Fruit fly (Drosophila melanogaster) whole organism, embryonic: ENCODE measurements around the gene dmrt93B.

ENCODE experiments used
- BEAF-32 ChIP-seq: fragments of 200-800 bp; sonication (Bioruptor generic); optimal IDR thresholded peaks from 3 replicates; lab custom pipeline; 2017; ENCODE audit warnings: missing biosample characterization, missing genetic modification characterization, mild to moderate bottlenecking, moderate library complexity, missing genetic modification reagents
- CG10267 ChIP-seq: fragments of 200-800 bp; sonication (Bioruptor generic); optimal IDR thresholded peaks from 2 replicates; lab custom pipeline; 2018; ENCODE audit warnings: missing biosample characterization, mild to moderate bottlenecking, missing genetic modification characterization, moderate library complexity
- CG11093 ChIP-seq: fragments of 200-800 bp; sonication (Bioruptor generic); IDR thresholded peaks from 3 replicates; pipeline ENCODE4 v1.3.6; 2022; ENCODE audit warnings: missing biosample characterization, missing genetic modification characterization
- CG11398 ChIP-seq: fragments of 200-800 bp; sonication (Bioruptor generic); optimal IDR thresholded peaks from 2 replicates; lab custom pipeline; 2016; ENCODE audit warnings: missing biosample characterization, missing genetic modification characterization
- CG11560 ChIP-seq: fragments of 200-800 bp; sonication (Bioruptor generic); IDR thresholded peaks from 3 replicates; pipeline ENCODE4 v1.3.6; 2022; ENCODE audit warnings: missing biosample characterization, missing genetic modification characterization
- CG12299 ChIP-seq: fragments of 200-800 bp; sonication (Bioruptor generic); optimal IDR thresholded peaks from 2 replicates; lab custom pipeline; 2018; ENCODE audit warnings: missing biosample characterization, mild to moderate bottlenecking, missing genetic modification characterization
- CG13123 ChIP-seq: fragments of 200-800 bp; sonication (Bioruptor generic); optimal IDR thresholded peaks from 2 replicates; lab custom pipeline; 2016; ENCODE audit warnings: missing biosample characterization, missing genetic modification characterization
- CG13296 ChIP-seq: fragments of 200-800 bp; sonication (Bioruptor generic); optimal IDR thresholded peaks from 3 replicates; lab custom pipeline; 2018; ENCODE audit warnings: missing biosample characterization, mild to moderate bottlenecking, missing genetic modification characterization
- CG1603 ChIP-seq: fragments of 200-800 bp; sonication (Bioruptor generic); optimal IDR thresholded peaks from 2 replicates; lab custom pipeline; 2019; ENCODE audit warnings: missing biosample characterization, mild to moderate bottlenecking, missing genetic modification characterization, moderate library complexity
- CG1647 ChIP-seq: fragments of 200-800 bp; sonication (Bioruptor generic); optimal IDR thresholded peaks from 3 replicates; lab custom pipeline; 2016; ENCODE audit warnings: missing biosample characterization, missing genetic modification characterization
- CG16813 ChIP-seq: fragments of 200-800 bp; sonication (Bioruptor generic); IDR thresholded peaks from 3 replicates; pipeline ENCODE4 v1.3.6; 2022; ENCODE audit warnings: missing biosample characterization, missing genetic modification characterization; ENCODE audit not compliant: partially characterized antibody
- CG17359 ChIP-seq: fragments of 200-800 bp; sonication (Bioruptor generic); optimal IDR thresholded peaks from 3 replicates; lab custom pipeline; 2018; ENCODE audit warnings: missing biosample characterization, mild to moderate bottlenecking, missing genetic modification characterization, moderate library complexity
- CG17385 ChIP-seq: fragments of 200-800 bp; sonication (Bioruptor generic); optimal IDR thresholded peaks from 3 replicates; lab custom pipeline; 2018; ENCODE audit warnings: missing biosample characterization, mild to moderate bottlenecking, missing genetic modification characterization
- CG32772 ChIP-seq: fragments of 200-800 bp; sonication (Bioruptor generic); IDR thresholded peaks from 2 replicates; pipeline ENCODE4 v1.3.6; 2022; ENCODE audit warnings: missing biosample characterization, missing genetic modification characterization
- CG34422 ChIP-seq: fragments of 200-800 bp; sonication (Bioruptor generic); IDR thresholded peaks from 3 replicates; pipeline ENCODE4 v1.3.6; 2022; ENCODE audit warnings: missing biosample characterization, missing genetic modification characterization
- CG3838 ChIP-seq: fragments of 200-800 bp; sonication (Bioruptor generic); optimal IDR thresholded peaks from 3 replicates; lab custom pipeline; 2016; ENCODE audit warnings: missing biosample characterization, missing genetic modification characterization
- CG4854 ChIP-seq: fragments of 200-800 bp; sonication (Bioruptor generic); optimal IDR thresholded peaks from 2 replicates; lab custom pipeline; 2016; ENCODE audit warnings: missing biosample characterization, missing genetic modification characterization, inconsistent platforms
- CG7357 ChIP-seq: fragments of 200-800 bp; sonication (Bioruptor generic); IDR thresholded peaks from 3 replicates; pipeline ENCODE4 v1.3.6; 2022; ENCODE audit warnings: missing biosample characterization, missing genetic modification characterization
- CG7987 ChIP-seq: fragments of 200-800 bp; sonication (Bioruptor generic); optimal IDR thresholded peaks from 2 replicates; lab custom pipeline; 2018; ENCODE audit warnings: missing biosample characterization, mild to moderate bottlenecking, missing genetic modification characterization, moderate library complexity
- Ets65A ChIP-seq: fragments of 200-800 bp; sonication (Bioruptor generic); peaks from one replicate; lab custom pipeline; 2016; ENCODE audit warnings: missing biosample characterization, missing genetic modification characterization
- GATAe ChIP-seq: fragments of 200-800 bp; sonication (Bioruptor generic); conservative IDR thresholded peaks from 2 replicates; pipeline ENCODE4 v1.3.6; 2022; ENCODE audit warnings: missing biosample characterization, missing genetic modification characterization
- HmgD ChIP-seq: fragments of 200-800 bp; sonication (Bioruptor generic); optimal IDR thresholded peaks from 3 replicates; lab custom pipeline; 2016; ENCODE audit warnings: missing biosample characterization, missing genetic modification characterization
- Hsf ChIP-seq: fragments of 200-800 bp; sonication (Bioruptor generic); optimal IDR thresholded peaks from 3 replicates; lab custom pipeline; 2016; ENCODE audit warnings: missing biosample characterization, missing genetic modification characterization
- Oaz ChIP-seq: fragments of 200-800 bp; sonication (Bioruptor generic); IDR thresholded peaks from 2 replicates; pipeline ENCODE4 v1.3.6; 2022; ENCODE audit warnings: missing biosample characterization, missing genetic modification characterization
- Opbp ChIP-seq: fragments of 200-800 bp; sonication (Bioruptor generic); IDR thresholded peaks from 3 replicates; pipeline ENCODE4 v1.3.6; 2022; ENCODE audit warnings: missing biosample characterization, missing genetic modification characterization; ENCODE audit not compliant: partially characterized antibody
- Poxn ChIP-seq: fragments of 200-800 bp; sonication (Bioruptor generic); IDR thresholded peaks from 2 replicates; pipeline ENCODE4 v1.3.6; 2022; ENCODE audit warnings: missing biosample characterization, missing genetic modification characterization
- Side ChIP-seq: fragments of 200-800 bp; sonication (Bioruptor generic); optimal IDR thresholded peaks from 2 replicates; lab custom pipeline; 2016; ENCODE audit warnings: missing biosample characterization, missing genetic modification characterization
- Sry-δ ChIP-seq: fragments of 200-800 bp; sonication (Bioruptor generic); optimal IDR thresholded peaks from 2 replicates; lab custom pipeline; 2016; ENCODE audit warnings: missing biosample characterization, missing genetic modification characterization
- aop ChIP-seq: fragments of 200-800 bp; sonication (Bioruptor generic); IDR thresholded peaks from 2 replicates; pipeline ENCODE4 v1.3.6; 2022; ENCODE audit warnings: missing biosample characterization, missing genetic modification characterization
- ase ChIP-seq: fragments of 200-800 bp; sonication (Bioruptor generic); IDR thresholded peaks from 3 replicates; pipeline ENCODE4 v1.3.6; 2022; ENCODE audit warnings: missing biosample characterization, missing genetic modification characterization
- ash1 ChIP-seq: fragments of 200-800 bp; sonication (Bioruptor generic); optimal IDR thresholded peaks from 2 replicates; lab custom pipeline; 2018; ENCODE audit warnings: missing biosample characterization, mild to moderate bottlenecking, missing genetic modification characterization
- bowl ChIP-seq: fragments of 200-800 bp; sonication (Bioruptor generic); IDR thresholded peaks from 2 replicates; pipeline ENCODE4 v1.3.6; 2022; ENCODE audit warnings: missing biosample characterization, missing genetic modification characterization
- chinmo ChIP-seq: fragments of 200-800 bp; sonication (Bioruptor generic); IDR thresholded peaks from 4 replicates; pipeline ENCODE4 v1.3.6; 2022; ENCODE audit warnings: missing biosample characterization, missing genetic modification characterization; ENCODE audit not compliant: partially characterized antibody
- eyg ChIP-seq: fragments of 200-800 bp; sonication (Bioruptor generic); optimal IDR thresholded peaks from 3 replicates; lab custom pipeline; 2016; ENCODE audit warnings: missing biosample characterization, missing genetic modification characterization
- fru ChIP-seq: fragments of >200 bp; optimal IDR thresholded peaks from 2 replicates; lab custom pipeline; 2017
- gem ChIP-seq: fragments of 200-800 bp; sonication (Bioruptor generic); optimal IDR thresholded peaks from 2 replicates; lab custom pipeline; 2019; ENCODE audit warnings: missing biosample characterization, mild to moderate bottlenecking, missing genetic modification characterization, moderate library complexity
- hkb ChIP-seq, 2 experiments: fragments of 200-800 bp in 1 of 2; fragments of >200 bp in 1 of 2; sonication (Bioruptor generic) in 1 of 2; IDR thresholded peaks in 1 of 2; optimal IDR thresholded peaks in 1 of 2; 2 replicates each; pipeline versions ENCODE4 v1.3.6 to Lab custom; 2017 to 2022; ENCODE audit warnings: missing biosample characterization in 1 of 2, missing genetic modification characterization in 1 of 2
- ken ChIP-seq: fragments of 200-800 bp; sonication (Bioruptor generic); IDR thresholded peaks from 3 replicates; pipeline ENCODE4 v1.3.6; 2022; ENCODE audit warnings: missing biosample characterization, missing genetic modification characterization
- mam ChIP-seq: fragments of 200-800 bp; sonication (Bioruptor generic); optimal IDR thresholded peaks from 3 replicates; lab custom pipeline; 2016; ENCODE audit warnings: missing biosample characterization, missing genetic modification characterization
- nau ChIP-seq: fragments of 200-800 bp; sonication (Bioruptor generic); optimal IDR thresholded peaks from 3 replicates; lab custom pipeline; 2017; ENCODE audit warnings: missing biosample characterization, mild to moderate bottlenecking, missing genetic modification characterization, missing genetic modification reagents
- peb ChIP-seq: fragments of 200-800 bp; sonication (Bioruptor generic); IDR thresholded peaks from 2 replicates; pipeline ENCODE4 v1.3.6; 2022; ENCODE audit warnings: missing biosample characterization, missing genetic modification characterization
- psq ChIP-seq: fragments of 200-800 bp; sonication (Bioruptor generic); optimal IDR thresholded peaks from 2 replicates; lab custom pipeline; 2017; ENCODE audit warnings: missing biosample characterization, missing genetic modification characterization
- sens ChIP-seq: fragments of 200-800 bp; sonication (Bioruptor generic); peaks from one replicate; lab custom pipeline; 2016; ENCODE audit warnings: missing biosample characterization, missing genetic modification characterization
- so ChIP-seq: fragments of 200-800 bp; sonication (Bioruptor generic); IDR thresholded peaks from 3 replicates; pipeline ENCODE4 v1.3.6; 2022; ENCODE audit warnings: missing biosample characterization, missing genetic modification characterization
- sqz ChIP-seq: fragments of 200-800 bp; sonication (Bioruptor generic); optimal IDR thresholded peaks from 3 replicates; lab custom pipeline; 2018; ENCODE audit warnings: missing biosample characterization, mild to moderate bottlenecking, missing genetic modification characterization
- sr ChIP-seq: fragments of 200-800 bp; sonication (Bioruptor generic); IDR thresholded peaks from 3 replicates; pipeline ENCODE4 v1.3.6; 2022; ENCODE audit warnings: missing biosample characterization, missing genetic modification characterization
- trem ChIP-seq: fragments of 200-800 bp; optimal IDR thresholded peaks from 3 replicates; lab custom pipeline; 2019; ENCODE audit warnings: missing biosample characterization, mild to moderate bottlenecking, missing genetic modification characterization, moderate library complexity
- vfl ChIP-seq: fragments of 200-800 bp; sonication (Bioruptor generic); optimal IDR thresholded peaks from 2 replicates; lab custom pipeline; 2016; ENCODE audit warnings: missing biosample characterization, missing genetic modification characterization
- z ChIP-seq: fragments of 200-800 bp; sonication (Bioruptor generic); IDR thresholded peaks from 3 replicates; pipeline ENCODE4 v1.3.6; 2022; ENCODE audit warnings: missing biosample characterization, missing genetic modification characterization

The dmrt93B gene

DNA sequence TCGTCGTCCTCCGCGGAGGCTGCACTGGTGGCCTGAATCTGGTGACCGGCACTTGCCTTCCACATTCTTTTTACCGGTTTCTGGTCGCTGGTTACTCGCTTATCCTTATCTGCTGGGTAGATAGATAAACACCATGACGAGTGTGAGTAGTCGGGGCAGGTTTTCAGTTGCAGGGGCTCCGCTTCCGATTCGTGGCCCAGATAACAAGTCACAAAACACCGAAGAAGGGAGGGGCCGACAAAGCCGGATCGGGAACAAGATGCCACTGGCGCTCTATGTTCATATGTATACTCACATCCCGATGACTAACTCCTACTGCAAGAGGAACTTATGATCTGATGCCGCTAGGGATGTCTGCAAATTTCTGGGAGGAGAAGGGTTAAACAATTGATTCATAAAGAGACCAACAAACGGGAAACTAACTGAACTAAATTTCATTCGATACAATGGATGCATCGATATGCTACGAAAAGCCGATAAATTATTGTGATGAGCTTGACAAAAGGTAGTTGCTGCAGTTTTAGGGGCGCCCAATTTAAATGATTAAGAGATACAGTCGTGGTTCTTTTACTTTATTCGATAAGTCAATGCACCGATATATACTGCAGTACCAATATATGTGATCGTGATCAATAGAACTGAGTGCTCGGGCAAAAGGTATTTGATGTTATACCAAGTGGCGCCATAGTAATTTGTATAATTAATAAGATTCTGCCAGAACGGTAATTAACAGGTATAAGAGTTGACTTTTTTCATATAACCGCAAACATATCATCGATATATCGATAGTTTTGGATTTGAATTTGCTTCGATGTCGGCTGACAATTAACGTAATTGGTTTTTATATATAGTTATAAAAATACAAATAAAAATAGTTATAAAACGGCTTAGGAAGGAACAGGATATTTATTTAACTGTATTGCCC, 9.5 kb upstream of the dmrt93B start, which contains the start of gene Cortactin (continued):
- TF ChIP-seq CG11093 (GFP tag; lab: Robert Waterston, UW) = no peak
- peak; percentile 100 for TF ChIP-seq CG11560 (tag; lab: Robert Waterston, UW)
- TF ChIP-seq Sry-δ (GFP tag; lab: Kevin White, UChicago) = peak; percentile 84
- no peak for TF ChIP-seq hkb (optimal IDR thresholded peaks at IDR 0.05; lab: Kevin White, UChicago)
- TF ChIP-seq hkb (GFP tag; IDR thresholded peaks at IDR 0.05; lab: Robert Waterston, UW) = no peak
- peak; percentile 52 for TF ChIP-seq HmgD
- no peak for TF ChIP-seq ase (GFP tag; lab: Robert Waterston, UW)
- TF ChIP-seq ash1 (GFP tag; lab: Kevin White, UChicago) = no peak
- no peak for TF ChIP-seq CG13123 (GFP tag; lab: Kevin White, UChicago)
- TF ChIP-seq CG1603 = peak; percentile 72
- TF ChIP-seq Side (GFP tag; lab: Kevin White, UChicago) = no peak
- TF ChIP-seq CG17359 (tag; lab: Kevin White, UChicago) = no peak
- peak; percentile 90 for TF ChIP-seq BEAF-32 (GFP tag; lab: Kevin White, UChicago)
- no peak for TF ChIP-seq mam
- no peak for TF ChIP-seq z
- no peak for TF ChIP-seq CG7987 (GFP tag; lab: Kevin White, UChicago)
- peak; percentile 92 for TF ChIP-seq CG16813
- TF ChIP-seq eyg (GFP tag; lab: Kevin White, UChicago) = no peak
- no peak; the same call in 1 of the 2 replicates for TF ChIP-seq aop (GFP tag; lab: Robert Waterston, UW)
- TF ChIP-seq Oaz (GFP tag; lab: Robert Waterston, UW) = no peak
- no peak for TF ChIP-seq CG3838 (GFP tag; lab: Kevin White, UChicago)
- TF ChIP-seq fru (lab: Kevin White, UChicago) = no peak
- no peak for TF ChIP-seq CG7357 (GFP tag; lab: Robert Waterston, UW)
- TF ChIP-seq ken (GFP tag; lab: Robert Waterston, UW) = no peak
- no peak for TF ChIP-seq psq (GFP tag; lab: Kevin White, UChicago)
- no peak for TF ChIP-seq CG1647
- TF ChIP-seq CG32772 = no peak
- no peak for TF ChIP-seq Hsf (GFP tag; lab: Kevin White, UChicago)
- no peak for TF ChIP-seq CG12299 (tag; lab: Kevin White, UChicago)
- TF ChIP-seq sqz (GFP tag; lab: Kevin White, UChicago) = no peak
- no peak for TF ChIP-seq nau (GFP tag; lab: Kevin White, UChicago)

DNA sequence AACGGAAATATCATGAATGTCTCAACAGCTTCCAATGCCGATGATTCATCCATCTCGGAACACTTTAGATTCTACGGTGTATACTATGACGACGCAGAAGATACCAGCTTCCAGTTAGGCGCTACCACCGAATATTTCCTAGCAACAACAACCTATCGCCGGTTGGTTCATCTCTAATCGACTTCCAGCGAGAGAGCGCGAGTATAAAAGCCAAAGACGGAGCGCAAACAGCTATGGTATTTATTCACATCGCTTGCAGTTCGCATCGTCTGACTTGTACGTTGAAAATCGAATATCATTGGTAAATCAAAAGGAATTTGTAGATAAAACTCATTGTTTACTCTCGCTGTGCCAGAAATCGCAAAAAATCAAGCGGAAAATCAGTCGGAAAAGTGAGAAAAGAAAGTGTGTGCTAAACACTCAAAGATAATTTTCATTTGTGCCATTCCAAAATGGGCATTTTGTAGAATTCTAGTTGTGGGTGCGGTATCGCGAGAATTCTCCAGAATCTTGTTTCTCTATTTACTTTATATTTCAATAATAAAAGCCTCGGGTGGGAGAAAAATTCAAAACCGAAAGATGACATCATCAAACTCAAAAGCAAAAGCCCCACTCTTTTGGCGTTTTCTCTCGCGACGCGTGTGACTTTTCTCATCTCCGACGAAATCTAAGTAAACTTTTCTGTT, 8.7 kb upstream of the dmrt93B start, which contains the start of gene AnxB9:
AnxB9 (plus strand) TSS at position 232 of the 686 bp plus-strand sequence.
- TF ChIP-seq vfl (GFP tag; lab: Kevin White, UChicago) (no peak), CG11093 (GFP tag; lab: Robert Waterston, UW) (no peak), gem (tag; lab: Kevin White, UChicago) (no peak), CG11560 (tag; lab: Robert Waterston, UW) (no peak), CG34422 (GFP tag; lab: Robert Waterston, UW) (peak; percentile 54; the same call in 1 of the 3 replicates), CG11398 (GFP tag; lab: Kevin White, UChicago) (no peak), Opbp (GFP tag; lab: Robert Waterston, UW) (peak; percentile 77), Poxn (no peak), sr (GFP tag; lab: Robert Waterston, UW) (peak; percentile 34; the same call in 1 of the 3 replicates), CG17385 (GFP tag; lab: Kevin White, UChicago) (peak; percentile 55), bowl (GFP tag; lab: Robert Waterston, UW) (0 out of 2 replicates have a peak, but pooled peaks have one; percentile 23), CG13296 (GFP tag; lab: Kevin White, UChicago) (peak; percentile 48), GATAe (GFP tag; lab: Robert Waterston, UW) (no peak), trem (peak; percentile 41), CG10267 (no peak), so (GFP tag; lab: Robert Waterston, UW) (0 out of 3 replicates have a peak, but pooled peaks have one; percentile 9), CG4854 (GFP tag; lab: Kevin White, UChicago) (peak; percentile 17), Ets65A (GFP tag; lab: Kevin White, UChicago) (no peak), sens (GFP tag; lab: Kevin White, UChicago) (peak; percentile 84), chinmo (peak; percentile 82; the same call in 3 of the 4 replicates), peb (GFP tag; lab: Robert Waterston, UW) (no peak)
